Worm (Caenorhabditis elegans) whole organism, early embryonic: ENCODE data around the gene Y54G2A.11.

Source experiments
- B0310.2 ChIP-seq: sonication (generic microtip); optimal IDR thresholded peaks from 2 replicates; lab custom pipeline; 2016; ENCODE audit warnings: mild to moderate bottlenecking, missing genetic modification characterization, missing compliant biosample characterization
- aly-1 ChIP-seq: sonication (generic microtip); optimal IDR thresholded peaks from 2 replicates; lab custom pipeline; 2016; ENCODE audit warnings: missing genetic modification characterization, missing compliant biosample characterization
- ama-1 ChIP-seq: fragments of 150-350 bp; optimal IDR thresholded peaks from 2 replicates; lab custom pipeline; 2014
- ceh-36 ChIP-seq: sonication (generic microtip); optimal IDR thresholded peaks from 2 replicates; lab custom pipeline; 2016; ENCODE audit warnings: missing genetic modification characterization, inconsistent platforms, missing compliant biosample characterization
- ets-7 ChIP-seq: sonication (generic microtip); optimal IDR thresholded peaks from 2 replicates; lab custom pipeline; 2016; ENCODE audit warnings: missing genotype, missing genetic modification characterization, missing compliant biosample characterization
- hmbx-1 ChIP-seq: sonication (generic microtip); optimal IDR thresholded peaks from 2 replicates; lab custom pipeline; 2016; ENCODE audit warnings: mild to moderate bottlenecking, missing genetic modification characterization, missing compliant biosample characterization
- hnd-1 ChIP-seq: sonication (generic microtip); optimal IDR thresholded peaks from 2 replicates; lab custom pipeline; 2016; ENCODE audit warnings: missing genetic modification characterization, missing compliant biosample characterization
- pes-1 ChIP-seq: fragments of 200-800 bp; sonication (Bioruptor generic); IDR thresholded peaks from 2 replicates; pipeline ENCODE4 v1.3.6; 2022; ENCODE audit warnings: missing genetic modification reagents, missing genetic modification characterization, missing compliant biosample characterization
- tbx-11 ChIP-seq: fragments of 200-800 bp; sonication (Bioruptor generic); IDR thresholded peaks from 2 replicates; pipeline ENCODE4 v1.3.6; 2022; ENCODE audit warnings: missing genetic modification characterization, missing compliant biosample characterization
- tra-4 ChIP-seq: sonication (generic microtip); optimal IDR thresholded peaks from 2 replicates; lab custom pipeline; 2017; ENCODE audit warnings: missing genetic modification characterization, missing compliant biosample characterization

DNA sequence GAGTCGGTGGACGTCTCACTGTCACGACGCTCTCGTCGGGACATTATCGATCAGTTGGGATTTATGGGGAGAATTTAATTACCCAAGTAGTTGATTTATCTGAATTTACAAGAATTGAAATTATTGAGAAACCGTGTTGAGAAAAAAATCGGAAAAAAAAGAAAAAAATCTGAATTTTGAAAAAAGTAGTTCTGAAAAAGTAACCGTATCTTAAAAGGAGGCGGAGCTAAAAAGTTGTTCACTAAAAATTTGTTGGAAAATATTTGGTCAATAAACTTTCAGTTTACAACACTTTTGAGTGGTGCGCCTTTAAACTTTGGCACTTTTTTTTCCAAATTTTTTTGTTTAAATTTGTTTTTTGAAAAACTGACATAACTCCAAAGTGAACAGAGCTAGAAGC, at the start of gene Y54G2A.11:
- no peak for TF ChIP-seq ama-1 (lab: Kevin White, UChicago)
- TF ChIP-seq B0310.2 (tag; lab: Kevin White, UChicago), result no peak
- no peak for TF ChIP-seq tbx-11
- no peak for TF ChIP-seq ceh-36
- TF ChIP-seq tra-4 (tag; lab: Kevin White, UChicago), result no peak
- TF ChIP-seq aly-1 (tag; lab: Kevin White, UChicago), result no peak
- TF ChIP-seq pes-1 (GFP tag; lab: Robert Waterston, UW), result no peak
- TF ChIP-seq hmbx-1, result no peak
- TF ChIP-seq ets-7 (tag; lab: Kevin White, UChicago), result no peak
- no peak for TF ChIP-seq hnd-1 (tag; lab: Kevin White, UChicago)
